Worm (Caenorhabditis elegans) whole organism, L1 larva: ENCODE results near the gene gop-1.

Source experiments
- C16A3.4 ChIP-seq: fragments of 150-350 bp; optimal IDR thresholded peaks from 2 replicates; lab custom pipeline; 2014; ENCODE audit warnings: missing biosample characterization, missing genetic modification characterization
- C34B4.2 ChIP-seq: sonication (generic microtip); optimal IDR thresholded peaks from 2 replicates; lab custom pipeline; 2017; ENCODE audit warnings: mild to moderate bottlenecking, missing genetic modification characterization, missing compliant biosample characterization
- aly-2 ChIP-seq: fragments of 150-350 bp; optimal IDR thresholded peaks from 2 replicates; lab custom pipeline; 2014; ENCODE audit warnings: missing biosample characterization, missing genetic modification characterization
- ama-1 ChIP-seq: fragments of 150-350 bp; optimal IDR thresholded peaks from 2 replicates; lab custom pipeline; 2014
- ceh-82 ChIP-seq, 3 experiments: fragments of 150-350 bp in 1 of 3; sonication (generic microtip) in 2 of 3; optimal IDR thresholded peaks; 2 replicates each; lab custom pipeline; 2014 to 2017; ENCODE audit warnings: missing biosample characterization in 3 of 3, missing genetic modification characterization in 3 of 3
- dpl-1 ChIP-seq, 3 experiments: fragments of 150-350 bp in 2 of 3; sonication (generic microtip) in 1 of 3; optimal IDR thresholded peaks; 2 replicates each; lab custom pipeline; 2014 to 2017; ENCODE audit warnings: missing biosample characterization in 3 of 3, missing genetic modification characterization in 3 of 3, missing genetic modification reagents in 3 of 3
- efl-1 ChIP-seq, 4 experiments: fragments of 150-350 bp; optimal IDR thresholded peaks in 3 of 4; peaks in 1 of 4; 1 replicate in 1 of 4; 2 replicates in 3 of 4; lab custom pipeline; 2014; ENCODE audit warnings: missing biosample characterization in 2 of 4, missing genetic modification characterization in 2 of 4, missing genetic modification reagents in 2 of 4
- efl-3 ChIP-seq: fragments of 200-800 bp; sonication (Bioruptor generic); optimal IDR thresholded peaks from 2 replicates; lab custom pipeline; 2018; ENCODE audit warnings: mild to moderate bottlenecking, missing genetic modification characterization, missing compliant biosample characterization
- egl-13 ChIP-seq: sonication (generic microtip); optimal IDR thresholded peaks from 2 replicates; lab custom pipeline; 2016; ENCODE audit warnings: missing genotype, missing genetic modification reagents, missing genetic modification characterization, missing compliant biosample characterization
- egl-27 ChIP-seq, 2 experiments: fragments of 150-350 bp in 1 of 2; sonication (generic microtip); optimal IDR thresholded peaks; 3 replicates each; lab custom pipeline; 2017 to 2018; ENCODE audit warnings: missing biosample characterization in 2 of 2, missing genetic modification characterization in 2 of 2, missing genetic modification reagents in 2 of 2
- elt-2 ChIP-seq: sonication (generic microtip); optimal IDR thresholded peaks from 2 replicates; lab custom pipeline; 2016; ENCODE audit warnings: missing genetic modification characterization, mild to moderate bottlenecking, inconsistent platforms, missing compliant biosample characterization, missing genetic modification reagents
- fkh-10 ChIP-seq: sonication (generic microtip); optimal IDR thresholded peaks from 2 replicates; lab custom pipeline; 2017; ENCODE audit warnings: missing biosample characterization, missing genetic modification reagents, missing genetic modification characterization
- fos-1 ChIP-seq: fragments of 150-350 bp; optimal IDR thresholded peaks from 2 replicates; lab custom pipeline; 2014; ENCODE audit warnings: missing biosample characterization, missing genetic modification characterization
- hlh-17 ChIP-seq: fragments of 200-800 bp; sonication (Bioruptor generic); optimal IDR thresholded peaks from 2 replicates; lab custom pipeline; 2018; ENCODE audit warnings: missing genetic modification characterization, mild to moderate bottlenecking, missing compliant biosample characterization, moderate library complexity, borderline replicate concordance
- isw-1 ChIP-seq: fragments of 200-800 bp; sonication (Bioruptor generic); IDR thresholded peaks from 2 replicates; pipeline ENCODE4 v1.3.6; 2022; ENCODE audit warnings: missing genetic modification characterization, missing compliant biosample characterization
- lin-15B ChIP-seq: fragments of 150-350 bp; sonication (generic microtip); optimal IDR thresholded peaks from 3 replicates; lab custom pipeline; 2014; ENCODE audit warnings: missing biosample characterization, missing genetic modification characterization
- lin-39 ChIP-seq: fragments of 150-350 bp; optimal IDR thresholded peaks from 2 replicates; lab custom pipeline; 2014; ENCODE audit warnings: missing biosample characterization, missing genetic modification reagents, missing genetic modification characterization
- lsy-2 ChIP-seq, 2 experiments: fragments of 150-350 bp; optimal IDR thresholded peaks; 2 replicates each; lab custom pipeline; 2014; ENCODE audit warnings: missing biosample characterization in 2 of 2, missing genetic modification characterization in 2 of 2
- mdl-1 ChIP-seq, 2 experiments: fragments of 150-350 bp; optimal IDR thresholded peaks; 2 replicates each; lab custom pipeline; 2014 to 2017; ENCODE audit warnings: missing biosample characterization in 2 of 2, missing genetic modification characterization in 2 of 2, inconsistent platforms in 1 of 2
- mep-1 ChIP-seq: fragments of 150-350 bp; optimal IDR thresholded peaks from 2 replicates; lab custom pipeline; 2014; ENCODE audit warnings: missing biosample characterization, missing genetic modification characterization
- nhr-11 ChIP-seq: fragments of 150-350 bp; optimal IDR thresholded peaks from 2 replicates; lab custom pipeline; 2014; ENCODE audit warnings: missing biosample characterization, missing genetic modification characterization
- nhr-12 ChIP-seq: sonication (generic microtip); optimal IDR thresholded peaks from 2 replicates; lab custom pipeline; 2017; ENCODE audit warnings: missing biosample characterization, missing genetic modification characterization
- nhr-19 ChIP-seq: fragments of 200-800 bp; sonication (Bioruptor generic); conservative IDR thresholded peaks from 2 replicates; pipeline ENCODE4 v1.3.6; 2022; ENCODE audit warnings: missing genetic modification characterization, missing compliant biosample characterization
- nhr-20 ChIP-seq: sonication (generic microtip); optimal IDR thresholded peaks from 2 replicates; lab custom pipeline; 2016; ENCODE audit warnings: mild to moderate bottlenecking, missing genetic modification characterization, missing compliant biosample characterization
- nhr-47 ChIP-seq: sonication (generic microtip); optimal IDR thresholded peaks from 2 replicates; lab custom pipeline; 2016; ENCODE audit warnings: mild to moderate bottlenecking, missing genetic modification characterization, moderate library complexity, missing compliant biosample characterization
- nhr-71 ChIP-seq: sonication (generic microtip); optimal IDR thresholded peaks from 2 replicates; lab custom pipeline; 2016; ENCODE audit warnings: mild to moderate bottlenecking, missing genetic modification characterization, moderate library complexity, missing compliant biosample characterization
- nhr-76 ChIP-seq: sonication (generic microtip); optimal IDR thresholded peaks from 2 replicates; lab custom pipeline; 2017; ENCODE audit warnings: missing biosample characterization, missing genetic modification characterization
- nhr-84 ChIP-seq: sonication (generic microtip); optimal IDR thresholded peaks from 2 replicates; lab custom pipeline; 2017; ENCODE audit warnings: missing biosample characterization, missing genetic modification characterization
- nhr-90 ChIP-seq: sonication (generic microtip); optimal IDR thresholded peaks from 2 replicates; lab custom pipeline; 2016; ENCODE audit warnings: mild to moderate bottlenecking, missing genetic modification characterization, missing compliant biosample characterization; ENCODE audit not compliant: poor library complexity
- pax-3 ChIP-seq: fragments of 200-800 bp; sonication (Bioruptor generic); optimal IDR thresholded peaks from 2 replicates; lab custom pipeline; 2018; ENCODE audit warnings: mild to moderate bottlenecking, missing genetic modification characterization, moderate library complexity, missing compliant biosample characterization
- rnt-1 ChIP-seq: sonication (generic microtip); optimal IDR thresholded peaks from 2 replicates; lab custom pipeline; 2016; ENCODE audit warnings: mild to moderate bottlenecking, missing genetic modification characterization, moderate library complexity, missing compliant biosample characterization
- snu-23 ChIP-seq: sonication (generic microtip); optimal IDR thresholded peaks from 2 replicates; lab custom pipeline; 2016; ENCODE audit warnings: missing genetic modification characterization, missing compliant biosample characterization
- sup-37 ChIP-seq: fragments of 200-800 bp; sonication (Bioruptor generic); optimal IDR thresholded peaks from 2 replicates; lab custom pipeline; 2018; ENCODE audit warnings: mild to moderate bottlenecking, missing genetic modification characterization, missing compliant biosample characterization
- swsn-7 ChIP-seq: sonication (generic microtip); optimal IDR thresholded peaks from 2 replicates; lab custom pipeline; 2016; ENCODE audit warnings: missing genetic modification characterization, missing compliant biosample characterization
- unc-130 ChIP-seq: fragments of 150-350 bp; optimal IDR thresholded peaks from 2 replicates; lab custom pipeline; 2017; ENCODE audit warnings: missing biosample characterization, missing genetic modification characterization, inconsistent platforms
- vab-15 ChIP-seq: sonication (generic microtip); optimal IDR thresholded peaks from 2 replicates; lab custom pipeline; 2017; ENCODE audit warnings: missing genotype, mild to moderate bottlenecking, missing genetic modification characterization, missing compliant biosample characterization
- xbp-1 ChIP-seq: sonication (generic microtip); optimal IDR thresholded peaks from 2 replicates; lab custom pipeline; 2016; ENCODE audit warnings: missing genetic modification characterization, missing compliant biosample characterization
- zip-4 ChIP-seq: fragments of 200-800 bp; sonication (Bioruptor generic); optimal IDR thresholded peaks from 2 replicates; lab custom pipeline; 2018; ENCODE audit warnings: mild to moderate bottlenecking, missing genetic modification characterization, moderate library complexity, missing compliant biosample characterization
- ztf-4 ChIP-seq: fragments of 150-350 bp; optimal IDR thresholded peaks from 2 replicates; lab custom pipeline; 2014; ENCODE audit warnings: missing biosample characterization, missing genetic modification characterization

The gop-1 gene

ce11 chrIII:5230415-5230814 lies 23.8 kb upstream of the gop-1 start, which contains the start of gene prmt-5:
TSS of gene prmt-5 (plus strand) at chrIII:5230555.
- TF ChIP-seq fos-1 (peak; percentile 14), unc-130 (no peak), mdl-1 (tag; optimal IDR thresholded peaks at IDR 0.05; lab: Kevin White, UChicago) (no peak), zip-4 (GFP tag; lab: Kevin White, UChicago) (peak; percentile 37), egl-27 (tag; optimal IDR thresholded peaks at IDR 0.05; lab: Kevin White, UChicago) (no peak), nhr-71 (tag; lab: Kevin White, UChicago) (peak; percentile 51), mep-1 (tag; lab: Kevin White, UChicago) (no peak), egl-13 (tag; lab: Kevin White, UChicago) (no peak), C34B4.2 (tag; lab: Kevin White, UChicago) (peak; percentile 43), nhr-84 (no peak), fkh-10 (no peak), ceh-82 (tag; optimal IDR thresholded peaks at IDR 0.05; lab: Kevin White, UChicago) (no peak), rnt-1 (peak; percentile 15), pax-3 (tag; lab: Kevin White, UChicago) (no peak), aly-2 (tag; lab: Kevin White, UChicago) (peak; percentile 92), nhr-47 (tag; lab: Kevin White, UChicago) (peak; percentile 46), ama-1 (lab: Kevin White, UChicago) (peak; percentile 90), efl-1 (optimal IDR thresholded peaks at IDR 0.05; lab: Kevin White, UChicago) (peak; percentile 21 to 41), efl-1 (GFP tag; optimal IDR thresholded peaks at IDR 0.05 in 1 of 2; lab: Kevin White, UChicago) (peak in 1 of 2 experiments; percentile 77), lin-15B (tag; lab: Kevin White, UChicago) (no peak), snu-23 (peak; percentile 22), nhr-20 (tag; lab: Kevin White, UChicago) (peak; percentile 36), C16A3.4 (tag; lab: Kevin White, UChicago) (no peak), elt-2 (tag; lab: Kevin White, UChicago) (peak; percentile 31), nhr-90 (tag; lab: Kevin White, UChicago) (peak; percentile 17), ztf-4 (tag; lab: Kevin White, UChicago) (peak; percentile 45), xbp-1 (tag; lab: Kevin White, UChicago) (peak; percentile 3), nhr-19 (GFP tag; lab: Robert Waterston, UW) (peak; percentile 25; the same call in 1 of the 2 replicates), nhr-76 (tag; lab: Kevin White, UChicago) (no peak), nhr-11 (tag; lab: Kevin White, UChicago) (no peak), lsy-2 (tag; optimal IDR thresholded peaks at IDR 0.05; lab: Kevin White, UChicago) (peak in 1 of 2 experiments; percentile 21), sup-37 (GFP tag; lab: Kevin White, UChicago) (peak; percentile 24)

ce11 chrIII:5233140-5233539 lies 21.1 kb upstream of the gop-1 start:
- TF ChIP-seq vab-15, result no peak
- TF ChIP-seq nhr-12 (tag; lab: Kevin White, UChicago), result no peak
- no peak for TF ChIP-seq hlh-17
- no peak for TF ChIP-seq xbp-1 (tag; lab: Kevin White, UChicago)
- TF ChIP-seq isw-1 (GFP tag; lab: Robert Waterston, UW), result no peak
- TF ChIP-seq rnt-1, result peak; percentile 15
- no peak for TF ChIP-seq nhr-90 (tag; lab: Kevin White, UChicago)
- TF ChIP-seq efl-3 (GFP tag; lab: Kevin White, UChicago), result no peak
- no peak for TF ChIP-seq swsn-7 (tag; lab: Kevin White, UChicago)
- no peak for TF ChIP-seq C16A3.4 (tag; lab: Kevin White, UChicago)
- no peak for TF ChIP-seq nhr-11 (tag; lab: Kevin White, UChicago)
- TF ChIP-seq fos-1, result no peak
- TF ChIP-seq dpl-1 (GFP tag; optimal IDR thresholded peaks at IDR 0.05; lab: Kevin White, UChicago), result peak in 1 of 3 experiments; percentile 20
- TF ChIP-seq lin-39, result no peak
